Worm (Caenorhabditis elegans) whole organism, L4 larva: ENCODE results near the gene srv-13.
A peak's percentile ranks its signal among the peaks of the same experiment; 100 is the strongest.

Experiments used
- F49E8.2 ChIP-seq: sonication (generic microtip); optimal IDR thresholded peaks from 2 replicates; lab custom pipeline; 2016; ENCODE audit warnings: missing compliant biosample characterization, mild to moderate bottlenecking, missing genetic modification characterization, borderline replicate concordance
- T26A8.4 ChIP-seq: fragments of 200-800 bp; sonication (Bioruptor generic); IDR thresholded peaks from 2 replicates; pipeline ENCODE4 v1.3.6; 2022; ENCODE audit warnings: missing genetic modification characterization, missing compliant biosample characterization
- ZK546.5 ChIP-seq, 2 experiments: sonication (generic microtip); optimal IDR thresholded peaks; 2 replicates each; lab custom pipeline; 2017; ENCODE audit warnings: missing biosample characterization in 2 of 2, missing genetic modification characterization in 2 of 2
- aha-1 ChIP-seq: fragments of 150-350 bp; peaks from one replicate; lab custom pipeline; 2014; ENCODE audit warnings: missing biosample characterization, missing genetic modification characterization
- attf-4 ChIP-seq: sonication (generic microtip); optimal IDR thresholded peaks from 3 replicates; lab custom pipeline; 2017; ENCODE audit warnings: missing biosample characterization, missing genetic modification characterization
- ceh-20 ChIP-seq: fragments of 200-800 bp; sonication (Bioruptor generic); IDR thresholded peaks from 2 replicates; pipeline ENCODE4 v1.3.6; 2022; ENCODE audit warnings: missing genetic modification reagents, missing genetic modification characterization, missing compliant biosample characterization
- ceh-32 ChIP-seq: sonication (generic microtip); optimal IDR thresholded peaks from 2 replicates; lab custom pipeline; 2016; ENCODE audit warnings: mild to moderate bottlenecking, missing genetic modification characterization, missing compliant biosample characterization; ENCODE audit not compliant: poor library complexity
- daf-12 ChIP-seq: fragments of 150-350 bp; optimal IDR thresholded peaks from 2 replicates; lab custom pipeline; 2014; ENCODE audit warnings: missing biosample characterization, missing genetic modification reagents, missing genetic modification characterization
- daf-16 ChIP-seq, 3 experiments: sonication (generic microtip); optimal IDR thresholded peaks; 2 replicates each; lab custom pipeline; 2016 to 2017; ENCODE audit warnings: missing genetic modification characterization in 3 of 3, missing genetic modification reagents in 3 of 3, mild to moderate bottlenecking in 2 of 3, missing compliant biosample characterization in 2 of 3, missing biosample characterization in 1 of 3, moderate library complexity in 1 of 3
- daf-19 ChIP-seq: fragments of 200-800 bp; sonication (Bioruptor generic); conservative IDR thresholded peaks from 2 replicates; pipeline ENCODE4 v1.3.6; 2022; ENCODE audit warnings: missing genetic modification characterization, missing compliant biosample characterization
- dmd-6 ChIP-seq: fragments of 200-800 bp; sonication (Bioruptor generic); IDR thresholded peaks from 2 replicates; pipeline ENCODE4 v1.3.6; 2022; ENCODE audit warnings: missing genetic modification reagents, missing genetic modification characterization, missing compliant biosample characterization
- dpl-1 ChIP-seq: fragments of 150-350 bp; optimal IDR thresholded peaks from 2 replicates; lab custom pipeline; 2014; ENCODE audit warnings: missing biosample characterization, missing genetic modification reagents, missing genetic modification characterization
- dve-1 ChIP-seq: sonication (generic microtip); optimal IDR thresholded peaks from 2 replicates; lab custom pipeline; 2017; ENCODE audit warnings: antibody characterized with exemption, mild to moderate bottlenecking, missing genetic modification characterization, missing compliant biosample characterization; ENCODE audit not compliant: insufficient read depth
- hlh-11 ChIP-seq: fragments of 200-800 bp; sonication (Bioruptor generic); optimal IDR thresholded peaks from 2 replicates; lab custom pipeline; 2018; ENCODE audit warnings: mild to moderate bottlenecking, missing genetic modification characterization, missing compliant biosample characterization
- hlh-30 ChIP-seq: sonication (generic microtip); optimal IDR thresholded peaks from 2 replicates; lab custom pipeline; 2017; ENCODE audit warnings: antibody characterized with exemption, mild to moderate bottlenecking, missing genetic modification characterization, missing compliant biosample characterization; ENCODE audit not compliant: insufficient read depth
- hmg-1.1 ChIP-seq: fragments of 200-800 bp; sonication (Bioruptor generic); IDR thresholded peaks from 2 replicates; pipeline ENCODE4 v1.3.6; 2022; ENCODE audit warnings: missing genetic modification reagents, missing genetic modification characterization, missing compliant biosample characterization
- lin-29 ChIP-seq: fragments of 200-800 bp; sonication (Bioruptor generic); IDR thresholded peaks from 2 replicates; pipeline ENCODE4 v1.3.6; 2022; ENCODE audit warnings: missing genetic modification reagents, missing genetic modification characterization, missing compliant biosample characterization
- lin-38 ChIP-seq: fragments of 200-800 bp; sonication (Bioruptor generic); IDR thresholded peaks from 2 replicates; pipeline ENCODE4 v1.3.6; 2022; ENCODE audit warnings: missing genetic modification reagents, missing genetic modification characterization, missing compliant biosample characterization
- madf-9 ChIP-seq: fragments of 200-800 bp; sonication (Bioruptor generic); conservative IDR thresholded peaks from 2 replicates; pipeline ENCODE4 v1.3.6; 2022; ENCODE audit warnings: missing genetic modification reagents, missing genetic modification characterization, missing compliant biosample characterization
- mdl-1 ChIP-seq, 2 experiments: fragments of 150-350 bp in 1 of 2; sonication (generic microtip) in 1 of 2; optimal IDR thresholded peaks; 2 replicates each; lab custom pipeline; 2014 to 2017; ENCODE audit warnings: missing biosample characterization in 2 of 2, missing genetic modification characterization in 2 of 2
- mdt-29 ChIP-seq: fragments of 200-800 bp; sonication (Bioruptor generic); IDR thresholded peaks from 2 replicates; pipeline ENCODE4 v1.3.6; 2022; ENCODE audit warnings: missing genetic modification reagents, missing genetic modification characterization, missing compliant biosample characterization
- nhr-10 ChIP-seq: fragments of 150-350 bp; optimal IDR thresholded peaks from 2 replicates; lab custom pipeline; 2014; ENCODE audit warnings: missing biosample characterization, missing genetic modification characterization
- nhr-102 ChIP-seq: sonication (generic microtip); optimal IDR thresholded peaks from 2 replicates; lab custom pipeline; 2016; ENCODE audit warnings: mild to moderate bottlenecking, missing genetic modification characterization, moderate library complexity, missing compliant biosample characterization
- nhr-11 ChIP-seq: fragments of 150-350 bp; optimal IDR thresholded peaks from 2 replicates; lab custom pipeline; 2014; ENCODE audit warnings: missing biosample characterization, missing genetic modification characterization
- nhr-28 ChIP-seq: fragments of 150-350 bp; optimal IDR thresholded peaks from 2 replicates; lab custom pipeline; 2014; ENCODE audit warnings: missing biosample characterization, missing genetic modification characterization
- nhr-42 ChIP-seq: fragments of 200-800 bp; sonication (Bioruptor generic); IDR thresholded peaks from 2 replicates; pipeline ENCODE4 v1.3.6; 2022; ENCODE audit warnings: missing genetic modification characterization, missing compliant biosample characterization
- nhr-48 ChIP-seq: sonication (generic microtip); optimal IDR thresholded peaks from 2 replicates; lab custom pipeline; 2016; ENCODE audit warnings: mild to moderate bottlenecking, missing genetic modification characterization, missing compliant biosample characterization
- nhr-77 ChIP-seq: fragments of 150-350 bp; optimal IDR thresholded peaks from 2 replicates; lab custom pipeline; 2014; ENCODE audit warnings: missing biosample characterization, missing genetic modification characterization
- php-3 ChIP-seq: fragments of 200-800 bp; sonication (Bioruptor generic); IDR thresholded peaks from 2 replicates; pipeline ENCODE4 v1.3.6; 2022; ENCODE audit warnings: missing genetic modification reagents, missing genetic modification characterization, missing compliant biosample characterization
- saeg-2 ChIP-seq: fragments of 200-800 bp; sonication (Bioruptor generic); IDR thresholded peaks from 2 replicates; pipeline ENCODE4 v1.3.6; 2022; ENCODE audit warnings: missing genetic modification reagents, missing genetic modification characterization, missing compliant biosample characterization
- snpc-4 ChIP-seq: fragments of 150-350 bp; optimal IDR thresholded peaks from 2 replicates; lab custom pipeline; 2014; ENCODE audit warnings: missing biosample characterization, missing genetic modification characterization
- spr-3 ChIP-seq: fragments of 200-800 bp; sonication (Bioruptor generic); optimal IDR thresholded peaks from 2 replicates; lab custom pipeline; 2018; ENCODE audit warnings: mild to moderate bottlenecking, missing genetic modification characterization, missing compliant biosample characterization
- unc-62 ChIP-seq, 3 experiments: fragments of 150-350 bp in 1 of 3; sonication (generic microtip); optimal IDR thresholded peaks in 2 of 3; peaks in 1 of 3; 1 replicate in 1 of 3; 2 replicates in 2 of 3; lab custom pipeline; 2014 to 2017; ENCODE audit warnings: missing biosample characterization in 3 of 3, missing genetic modification characterization in 3 of 3, missing genetic modification reagents in 3 of 3, missing genotype in 1 of 3
- vab-7 ChIP-seq: fragments of 200-800 bp; sonication (Bioruptor generic); IDR thresholded peaks from 2 replicates; pipeline ENCODE4 v1.3.6; 2022; ENCODE audit warnings: missing genetic modification reagents, missing genetic modification characterization, missing compliant biosample characterization

The srv-13 gene

DNA sequence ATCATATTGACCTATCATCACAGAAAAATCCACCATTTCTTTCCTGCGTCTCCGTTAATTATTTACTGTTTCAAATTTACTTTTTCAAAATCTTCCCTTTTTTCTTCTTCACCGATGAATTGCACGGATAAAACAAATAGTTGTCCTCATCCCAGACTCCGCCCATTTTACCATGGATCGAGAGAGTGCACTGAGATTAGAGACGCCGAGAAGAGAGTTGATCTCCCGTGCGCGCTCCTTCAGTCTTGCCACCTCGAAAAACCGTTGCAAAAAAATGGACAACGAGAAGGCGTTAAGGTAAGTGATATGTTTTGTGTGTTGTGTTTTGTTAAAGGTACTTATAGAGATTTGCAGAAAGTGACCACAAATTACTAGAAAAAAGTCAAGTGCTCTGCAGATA is 33.1 kb downstream of the srv-13 start, which contains the start of gene dlc-5:
Gene dlc-5 (plus strand): TSS at position 154 of the 400 bp plus-strand sequence.
- TF ChIP-seq snpc-4 (tag; lab: Kevin White, UChicago) (no peak), dmd-6 (GFP tag; lab: Robert Waterston, UW) (no peak), nhr-11 (tag; lab: Kevin White, UChicago) (no peak), mdt-29 (GFP tag; lab: Robert Waterston, UW) (no peak), T26A8.4 (GFP tag; lab: Robert Waterston, UW) (no peak), aha-1 (tag; lab: Kevin White, UChicago) (peak; percentile 94), nhr-42 (GFP tag; lab: Robert Waterston, UW) (no peak)

DNA sequence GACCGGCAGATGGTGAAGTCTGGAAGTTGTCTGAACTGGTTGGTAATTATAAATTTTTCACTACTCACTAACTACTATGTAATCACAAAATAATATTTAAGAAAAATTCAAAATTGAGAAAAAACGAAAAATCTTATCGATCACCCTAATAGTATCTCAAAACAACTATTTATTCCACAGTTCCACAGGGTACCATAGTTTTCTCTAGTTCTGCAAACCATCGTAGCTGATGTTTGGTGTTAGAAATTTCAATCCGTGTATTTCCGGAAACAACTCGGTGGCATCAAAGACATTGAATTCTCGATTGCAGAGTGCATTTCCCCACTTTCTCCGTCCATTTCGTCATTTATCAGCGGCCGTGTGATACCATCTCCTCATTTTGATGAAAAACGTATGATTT is 36.6 kb downstream of the srv-13 start, which contains the start of gene Y73B6BL.31:
Gene Y73B6BL.31 (plus strand): TSS at position 301 of the 400 bp plus-strand sequence.
- TF ChIP-seq madf-9 (GFP tag; lab: Robert Waterston, UW) = no peak

- TF ChIP-seq hlh-11 (tag; lab: Kevin White, UChicago) = peak; percentile 83
- no peak for TF ChIP-seq daf-16 (GFP tag; optimal IDR thresholded peaks at IDR 0.05; lab: Kevin White, UChicago)
- peak; percentile 53 for TF ChIP-seq daf-16 (tag; optimal IDR thresholded peaks at IDR 0.05; lab: Kevin White, UChicago)
- peak; percentile 69 for TF ChIP-seq dve-1
- TF ChIP-seq nhr-102 (tag; lab: Kevin White, UChicago) = peak; percentile 27
- TF ChIP-seq nhr-77 (tag; lab: Kevin White, UChicago) = peak; percentile 32
- TF ChIP-seq ceh-20 (GFP tag; lab: Robert Waterston, UW) = no peak
- 0 out of 2 replicates have a peak, but pooled peaks have one; percentile 22 for TF ChIP-seq daf-19 (GFP tag; lab: Robert Waterston, UW)
- no peak for TF ChIP-seq daf-12 (tag; lab: Kevin White, UChicago)
- TF ChIP-seq dpl-1 (GFP tag; lab: Kevin White, UChicago) = peak; percentile 14
- no peak for TF ChIP-seq spr-3 (GFP tag; lab: Kevin White, UChicago)
- TF ChIP-seq hmg-1.1 = 0 out of 2 replicates have a peak, but pooled peaks have one; percentile 12
- no peak for TF ChIP-seq saeg-2 (GFP tag; lab: Robert Waterston, UW)
- no peak for TF ChIP-seq nhr-10
- TF ChIP-seq dmd-6 (GFP tag; lab: Robert Waterston, UW) = peak; percentile 58
- peak; percentile 48 for TF ChIP-seq nhr-28 (tag; lab: Kevin White, UChicago)
- no peak for TF ChIP-seq nhr-42 (GFP tag; lab: Robert Waterston, UW)
- peak; percentile 58 for TF ChIP-seq nhr-48 (tag; lab: Kevin White, UChicago)
- TF ChIP-seq lin-29 (GFP tag; lab: Robert Waterston, UW) = no peak
- no peak for TF ChIP-seq ZK546.5 (tag; optimal IDR thresholded peaks at IDR 0.05; lab: Kevin White, UChicago)
- TF ChIP-seq mdl-1 (tag; optimal IDR thresholded peaks at IDR 0.05; lab: Kevin White, UChicago) = peak; percentile 8 to 22
- TF ChIP-seq lin-38 (GFP tag; lab: Robert Waterston, UW) = peak; percentile 27; the same call in 1 of the 2 replicates
- TF ChIP-seq aha-1 (tag; lab: Kevin White, UChicago) = peak; percentile 19
- peak in 1 of 2 experiments; percentile 40 for TF ChIP-seq unc-62 (GFP tag; optimal IDR thresholded peaks at IDR 0.05 in 1 of 2; lab: Kevin White, UChicago)
- no peak for TF ChIP-seq unc-62 (tag; optimal IDR thresholded peaks at IDR 0.05; lab: Kevin White, UChicago)
- no peak for TF ChIP-seq ceh-32 (tag; lab: Kevin White, UChicago)
- TF ChIP-seq php-3 = peak; percentile 65; the same call in 1 of the 2 replicates
- TF ChIP-seq hlh-30 (tag; lab: Kevin White, UChicago) = peak; percentile 3
Observed at ce11 chrIV:6442016-6442618, 37.1 kb downstream of the srv-13 start.

DNA sequence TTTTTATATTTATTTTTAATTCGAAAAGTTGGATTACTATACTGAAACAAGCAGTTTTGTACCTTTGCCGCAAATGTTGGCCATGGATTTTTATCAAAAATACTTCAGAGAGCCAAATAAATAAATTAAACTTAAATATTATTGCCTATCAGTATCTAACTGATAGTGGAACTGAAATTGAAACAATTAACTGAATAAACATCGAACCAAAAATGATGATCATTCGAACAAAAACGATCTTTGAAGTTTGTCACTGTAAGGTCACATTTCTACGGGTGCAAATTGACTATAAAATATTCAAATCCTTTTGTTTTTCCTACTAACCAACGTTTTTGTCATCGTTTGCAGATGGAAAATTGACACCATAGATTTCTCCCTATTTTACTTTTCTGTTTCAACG is 38.0 kb downstream of the srv-13 start:
- TF ChIP-seq attf-4 (tag; lab: Kevin White, UChicago) = no peak
- no peak for TF ChIP-seq hlh-11 (tag; lab: Kevin White, UChicago)
- peak; percentile 23 for TF ChIP-seq dve-1
- peak; percentile 6 for TF ChIP-seq aha-1 (tag; lab: Kevin White, UChicago)
- no peak for TF ChIP-seq F49E8.2 (tag; lab: Kevin White, UChicago)
- TF ChIP-seq daf-16 (GFP tag; optimal IDR thresholded peaks at IDR 0.05; lab: Kevin White, UChicago) = no peak
- TF ChIP-seq daf-16 (tag; optimal IDR thresholded peaks at IDR 0.05; lab: Kevin White, UChicago) = peak; percentile 79
- no peak for TF ChIP-seq vab-7
